Worm (Caenorhabditis elegans) whole organism, L4 larva: ENCODE measurements around the gene ndx-9.

Experiments
- F10B5.3 ChIP-seq: sonication (generic microtip); optimal IDR thresholded peaks from 2 replicates; lab custom pipeline; 2016; ENCODE audit warnings: mild to moderate bottlenecking, missing genetic modification characterization, missing compliant biosample characterization
- Y105C5A.15 ChIP-seq: fragments of 200-800 bp; sonication (Bioruptor generic); IDR thresholded peaks from 2 replicates; pipeline ENCODE4 v1.3.6; 2022; ENCODE audit warnings: missing genetic modification characterization, missing compliant biosample characterization
- Y48G9A.11 ChIP-seq: fragments of 200-800 bp; sonication (Bioruptor generic); IDR thresholded peaks from 2 replicates; pipeline ENCODE4 v1.3.6; 2022; ENCODE audit warnings: missing genetic modification reagents, missing genetic modification characterization, missing compliant biosample characterization
- ZK337.2 ChIP-seq: fragments of 200-800 bp; sonication (Bioruptor generic); IDR thresholded peaks from 2 replicates; pipeline ENCODE4 v1.3.6; 2022; ENCODE audit warnings: missing genetic modification reagents, missing genetic modification characterization, missing compliant biosample characterization
- aha-1 ChIP-seq: fragments of 150-350 bp; peaks from one replicate; lab custom pipeline; 2014; ENCODE audit warnings: missing biosample characterization, missing genetic modification characterization
- attf-4 ChIP-seq: sonication (generic microtip); optimal IDR thresholded peaks from 3 replicates; lab custom pipeline; 2017; ENCODE audit warnings: missing biosample characterization, missing genetic modification characterization
- ceh-44 ChIP-seq: fragments of 200-800 bp; sonication (Bioruptor generic); IDR thresholded peaks from 2 replicates; pipeline ENCODE4 v1.3.6; 2022; ENCODE audit warnings: missing genetic modification reagents, missing genetic modification characterization, missing compliant biosample characterization
- ces-1 ChIP-seq: fragments of 150-350 bp; sonication (generic microtip); optimal IDR thresholded peaks from 4 replicates; lab custom pipeline; 2014; ENCODE audit warnings: missing biosample characterization, missing genetic modification reagents, missing genetic modification characterization
- ctbp-1 ChIP-seq: fragments of 200-800 bp; sonication (Bioruptor generic); IDR thresholded peaks from 2 replicates; pipeline ENCODE4 v1.3.6; 2022; ENCODE audit warnings: missing genetic modification reagents, missing genetic modification characterization, missing compliant biosample characterization
- daf-12 ChIP-seq: fragments of 150-350 bp; optimal IDR thresholded peaks from 2 replicates; lab custom pipeline; 2014; ENCODE audit warnings: missing biosample characterization, missing genetic modification reagents, missing genetic modification characterization
- daf-16 ChIP-seq, 3 experiments: sonication (generic microtip); optimal IDR thresholded peaks; 2 replicates each; lab custom pipeline; 2016 to 2017; ENCODE audit warnings: missing genetic modification characterization in 3 of 3, missing genetic modification reagents in 3 of 3, mild to moderate bottlenecking in 2 of 3, missing compliant biosample characterization in 2 of 3, missing biosample characterization in 1 of 3, moderate library complexity in 1 of 3
- dmd-6 ChIP-seq: fragments of 200-800 bp; sonication (Bioruptor generic); IDR thresholded peaks from 2 replicates; pipeline ENCODE4 v1.3.6; 2022; ENCODE audit warnings: missing genetic modification reagents, missing genetic modification characterization, missing compliant biosample characterization
- egl-43 ChIP-seq: fragments of 200-800 bp; sonication (Bioruptor generic); IDR thresholded peaks from 2 replicates; pipeline ENCODE4 v1.3.6; 2022; ENCODE audit warnings: missing genetic modification reagents, missing genetic modification characterization, missing compliant biosample characterization
- hmg-1.1 ChIP-seq: fragments of 200-800 bp; sonication (Bioruptor generic); IDR thresholded peaks from 2 replicates; pipeline ENCODE4 v1.3.6; 2022; ENCODE audit warnings: missing genetic modification reagents, missing genetic modification characterization, missing compliant biosample characterization
- lin-15B ChIP-seq: fragments of 150-350 bp; sonication (generic microtip); optimal IDR thresholded peaks from 3 replicates; lab custom pipeline; 2014; ENCODE audit warnings: missing biosample characterization, missing genetic modification characterization
- lin-38 ChIP-seq: fragments of 200-800 bp; sonication (Bioruptor generic); IDR thresholded peaks from 2 replicates; pipeline ENCODE4 v1.3.6; 2022; ENCODE audit warnings: missing genetic modification reagents, missing genetic modification characterization, missing compliant biosample characterization
- mes-2 ChIP-seq: sonication (generic microtip); optimal IDR thresholded peaks from 2 replicates; lab custom pipeline; 2016; ENCODE audit warnings: missing genotype, mild to moderate bottlenecking, missing genetic modification characterization, missing compliant biosample characterization; ENCODE audit not compliant: poor library complexity, severe bottlenecking
- nhr-11 ChIP-seq: fragments of 150-350 bp; optimal IDR thresholded peaks from 2 replicates; lab custom pipeline; 2014; ENCODE audit warnings: missing biosample characterization, missing genetic modification characterization
- nhr-42 ChIP-seq: fragments of 200-800 bp; sonication (Bioruptor generic); IDR thresholded peaks from 2 replicates; pipeline ENCODE4 v1.3.6; 2022; ENCODE audit warnings: missing genetic modification characterization, missing compliant biosample characterization
- nhr-76 ChIP-seq: fragments of 150-350 bp; optimal IDR thresholded peaks from 2 replicates; lab custom pipeline; 2014; ENCODE audit warnings: missing biosample characterization, missing genetic modification characterization
- saeg-2 ChIP-seq: fragments of 200-800 bp; sonication (Bioruptor generic); IDR thresholded peaks from 2 replicates; pipeline ENCODE4 v1.3.6; 2022; ENCODE audit warnings: missing genetic modification reagents, missing genetic modification characterization, missing compliant biosample characterization
- snpc-4 ChIP-seq: fragments of 150-350 bp; optimal IDR thresholded peaks from 2 replicates; lab custom pipeline; 2014; ENCODE audit warnings: missing biosample characterization, missing genetic modification characterization
- unc-130 ChIP-seq: sonication (generic microtip); optimal IDR thresholded peaks from 2 replicates; lab custom pipeline; 2016; ENCODE audit warnings: missing genetic modification reagents, missing genetic modification characterization, missing compliant biosample characterization
- unc-62 ChIP-seq, 3 experiments: fragments of 150-350 bp in 1 of 3; sonication (generic microtip); optimal IDR thresholded peaks in 2 of 3; peaks in 1 of 3; 1 replicate in 1 of 3; 2 replicates in 2 of 3; lab custom pipeline; 2014 to 2017; ENCODE audit warnings: missing biosample characterization in 3 of 3, missing genetic modification characterization in 3 of 3, missing genetic modification reagents in 3 of 3, missing genotype in 1 of 3
- zfp-2 ChIP-seq: sonication (generic microtip); optimal IDR thresholded peaks from 2 replicates; lab custom pipeline; 2016; ENCODE audit warnings: mild to moderate bottlenecking, missing genetic modification characterization, missing compliant biosample characterization

ndx-9 gene

ce11 chrIV:11011920-11012319, at the start of gene ndx-9:
ndx-9 (minus strand) TSS chrIV:11012020.
- TF ChIP-seq nhr-42 (no peak), lin-38 (GFP tag; lab: Robert Waterston, UW) (peak; percentile 32; the same call in 1 of the 2 replicates)
- TF ChIP-seq, all 104 proteins: peak for 1

- TF ChIP-seq saeg-2 (GFP tag; lab: Robert Waterston, UW): no peak
- no peak for TF ChIP-seq Y48G9A.11 (GFP tag; lab: Robert Waterston, UW)
- TF ChIP-seq F10B5.3 (tag; lab: Kevin White, UChicago): no peak
- peak; percentile 19 for TF ChIP-seq unc-130 (GFP tag; lab: Kevin White, UChicago)
- no peak for TF ChIP-seq daf-12 (tag; lab: Kevin White, UChicago)
- no peak for TF ChIP-seq egl-43
- TF ChIP-seq zfp-2 (tag; lab: Kevin White, UChicago): no peak
- TF ChIP-seq ZK337.2 (GFP tag; lab: Robert Waterston, UW): no peak
- TF ChIP-seq dmd-6 (GFP tag; lab: Robert Waterston, UW): no peak
- 0 out of 2 replicates have a peak, but pooled peaks have one; percentile 31 for TF ChIP-seq ceh-44 (GFP tag; lab: Robert Waterston, UW)
- no peak for TF ChIP-seq snpc-4
- no peak for TF ChIP-seq lin-15B
- TF ChIP-seq hmg-1.1 (GFP tag; lab: Robert Waterston, UW): no peak
- TF ChIP-seq lin-38 (GFP tag; lab: Robert Waterston, UW): peak; percentile 85
- no peak for TF ChIP-seq Y105C5A.15 (GFP tag; lab: Robert Waterston, UW)
- no peak for TF ChIP-seq nhr-76 (tag; lab: Kevin White, UChicago)
These were observed 42.0 kb upstream of the ndx-9 start, which contains the start of the genes F36H1.12 and lin-3 for ce11 chrIV:11053652-11054317. F36H1.12 (minus strand) TSS chrIV:11053702. lin-3 (plus strand) TSS chrIV:11054308.

ce11 chrIV:11051963-11052362, 40.1 kb upstream of the ndx-9 start:
- TF ChIP-seq ces-1: no peak
- peak in 1 of 2 experiments; percentile 91 for TF ChIP-seq unc-62 (GFP tag; optimal IDR thresholded peaks at IDR 0.05 in 1 of 2; lab: Kevin White, UChicago)
- TF ChIP-seq unc-62 (tag; optimal IDR thresholded peaks at IDR 0.05; lab: Kevin White, UChicago): no peak

ce11 chrIV:11049806-11050205, 38.0 kb upstream of the ndx-9 start, which contains the start of gene F36H1.3:
F36H1.3 (plus strand) TSS chrIV:11050128.
- TF ChIP-seq snpc-4 (no peak), aha-1 (tag; lab: Kevin White, UChicago) (peak; percentile 39), attf-4 (tag; lab: Kevin White, UChicago) (no peak), unc-62 (GFP tag; optimal IDR thresholded peaks at IDR 0.05 in 1 of 2; lab: Kevin White, UChicago) (peak in 1 of 2 experiments; percentile 92), unc-62 (tag; optimal IDR thresholded peaks at IDR 0.05; lab: Kevin White, UChicago) (no peak)

- TF ChIP-seq daf-16 (GFP tag; optimal IDR thresholded peaks at IDR 0.05; lab: Kevin White, UChicago): no peak
- no peak for TF ChIP-seq daf-16 (tag; optimal IDR thresholded peaks at IDR 0.05; lab: Kevin White, UChicago)
- TF ChIP-seq, all 104 proteins: peak for 0
These were observed 37.1 kb upstream of the ndx-9 start, which contains the start of gene F36H1.11 for ce11 chrIV:11048871-11049270. F36H1.11 (plus strand) TSS chrIV:11049171.

- TF ChIP-seq unc-62 (GFP tag; optimal IDR thresholded peaks at IDR 0.05 in 1 of 2; lab: Kevin White, UChicago): peak in 1 of 2 experiments; percentile 96
- no peak for TF ChIP-seq unc-62 (tag; optimal IDR thresholded peaks at IDR 0.05; lab: Kevin White, UChicago)
- no peak for TF ChIP-seq nhr-11 (tag; lab: Kevin White, UChicago)
These were observed 32.6 kb upstream of the ndx-9 start for ce11 chrIV:11044377-11044776.

- TF ChIP-seq mes-2 (tag; lab: Kevin White, UChicago) (peak; percentile 6), ctbp-1 (GFP tag; lab: Robert Waterston, UW) (0 out of 2 replicates have a peak, but pooled peaks have one; percentile 27), lin-38 (GFP tag; lab: Robert Waterston, UW) (no peak), hmg-1.1 (GFP tag; lab: Robert Waterston, UW) (0 out of 2 replicates have a peak, but pooled peaks have one; percentile 9), aha-1 (tag; lab: Kevin White, UChicago) (peak; percentile 13)
These were observed 26.8 kb upstream of the ndx-9 start for ce11 chrIV:11038665-11039064.
